Fruit fly (Drosophila melanogaster) whole organism: ENCODE results near the gene CAH2.
A peak's percentile ranks its signal among the peaks of the same experiment; 100 is the strongest.

Source experiments
- CG8478 ChIP-seq: fragments of >200 bp; optimal IDR thresholded peaks from 2 replicates; lab custom pipeline; 2018; ENCODE audit warnings: inconsistent platforms
- Dll ChIP-seq: fragments of >200 bp; optimal IDR thresholded peaks from 2 replicates; lab custom pipeline; 2017
- EcR ChIP-seq, 2 experiments: fragments of >200 bp; optimal IDR thresholded peaks; 2 replicates each; lab custom pipeline; 2017; ENCODE audit warnings: missing biosample characterization in 2 of 2, missing genetic modification characterization in 2 of 2, missing genetic modification reagents in 2 of 2
- pan ChIP-seq: fragments of >200 bp; optimal IDR thresholded peaks from 2 replicates; lab custom pipeline; 2017
- psq ChIP-seq: fragments of >200 bp; optimal IDR thresholded peaks from 2 replicates; lab custom pipeline; 2017
- usp ChIP-seq: fragments of >200 bp; optimal IDR thresholded peaks from 2 replicates; lab custom pipeline; 2017; ENCODE audit warnings: missing biosample characterization, missing genetic modification characterization, mixed read lengths

The CAH2 gene

dm6 chr3L:12163693-12164092 lies 13.7 kb upstream of the CAH2 start, which contains the start of gene CG9760:
Gene CG9760 (minus strand): TSS chr3L:12163735.
- TF ChIP-seq pan (no peak), Dll (peak; percentile 31)

DNA sequence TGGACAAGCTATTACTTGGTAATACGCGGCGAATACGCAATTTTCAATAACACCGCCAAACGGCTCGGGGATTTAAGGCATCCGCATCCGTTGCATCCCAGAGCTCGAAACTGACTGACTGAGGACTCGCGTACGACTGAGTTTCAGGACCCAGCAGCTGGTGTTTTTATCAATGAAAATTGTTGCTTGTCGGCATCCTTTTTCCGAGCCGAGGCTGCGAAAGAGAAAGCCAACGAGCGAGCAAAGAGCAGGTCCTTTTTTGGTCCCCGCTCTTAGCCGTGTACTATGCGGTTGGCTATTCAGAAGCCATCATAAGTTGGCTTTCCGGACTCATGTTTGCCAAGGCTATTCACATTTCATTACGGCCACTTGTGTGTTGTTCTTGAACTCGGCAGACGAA lies 2.0 kb upstream of the CAH2 start, which contains the start of gene Rh7:
Gene Rh7, minus strand, starts transcription at position 101 of the 400 bp plus-strand sequence.
- TF ChIP-seq psq (lab: Kevin White, UChicago) (no peak), pan (no peak), EcR (GFP tag; optimal IDR thresholded peaks at IDR 0.05; lab: Kevin White, UChicago) (no peak), Dll (no peak), usp (no peak), CG8478 (lab: Kevin White, UChicago) (no peak)

DNA sequence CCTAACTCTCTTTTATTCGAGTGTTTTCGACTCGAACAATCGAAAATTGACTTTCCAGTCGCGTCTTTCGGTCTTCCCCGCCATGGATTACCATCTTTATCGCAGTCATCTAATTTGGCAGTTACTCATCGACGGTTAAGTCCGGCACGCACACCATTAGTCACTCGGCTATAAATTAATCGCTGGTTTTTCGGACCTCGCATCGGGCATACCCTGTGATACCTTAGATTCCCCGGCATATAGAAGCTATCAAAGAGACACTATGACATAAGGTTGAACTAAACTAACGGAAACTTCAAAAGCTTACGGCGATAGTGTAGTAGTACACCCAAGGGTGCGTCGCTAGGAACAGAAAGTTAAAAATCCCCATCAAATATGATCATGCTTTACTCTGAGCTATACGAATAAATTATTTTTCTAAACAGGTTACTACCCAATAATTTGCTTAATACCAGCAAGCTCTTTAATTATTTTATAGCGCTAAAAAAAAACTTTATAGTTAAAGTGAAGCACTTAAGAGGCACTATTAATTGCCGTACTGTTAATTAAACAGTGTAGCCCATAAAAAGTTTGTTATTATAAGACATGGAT lies 1.5 kb downstream of the CAH2 start:
- TF ChIP-seq CG8478 (lab: Kevin White, UChicago), result no peak

- TF ChIP-seq EcR (GFP tag; optimal IDR thresholded peaks at IDR 0.05; lab: Kevin White, UChicago) (no peak), psq (lab: Kevin White, UChicago) (no peak)
Observed at dm6 chr3L:12183967-12184366, 6.6 kb downstream of the CAH2 start.

- TF ChIP-seq EcR (GFP tag; optimal IDR thresholded peaks at IDR 0.05; lab: Kevin White, UChicago) (no peak), psq (lab: Kevin White, UChicago) (no peak), pan (no peak), Dll (no peak), usp (no peak), CG8478 (lab: Kevin White, UChicago) (no peak)
Observed at dm6 chr3L:12184564-12185034, 7.2 kb downstream of the CAH2 start, which contains the start of gene Miox. Gene Miox (plus strand): TSS chr3L:12184984.

DNA sequence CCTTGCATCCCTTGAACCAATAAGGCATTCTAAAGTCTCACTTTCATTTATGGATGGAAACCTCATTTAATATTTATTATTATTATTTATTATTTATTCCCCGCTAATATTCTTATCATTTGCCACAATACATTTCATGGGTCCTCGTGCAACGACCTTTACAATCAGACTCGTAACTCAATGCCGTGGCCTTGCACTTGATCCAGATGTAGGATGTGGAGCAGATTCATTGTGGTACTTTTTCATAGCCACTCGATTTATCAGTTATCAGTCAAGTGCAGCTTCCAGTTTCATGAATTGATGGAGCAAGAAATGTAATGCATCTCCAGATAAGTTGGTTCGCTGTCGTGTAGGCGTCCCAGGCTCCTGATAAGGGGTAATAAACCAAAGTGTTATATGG lies 7.9 kb downstream of the CAH2 start:
- TF ChIP-seq EcR (GFP tag; optimal IDR thresholded peaks at IDR 0.05; lab: Kevin White, UChicago), result no peak
- no peak for TF ChIP-seq psq (lab: Kevin White, UChicago)
- TF ChIP-seq usp, result no peak
- no peak for TF ChIP-seq pan
- TF ChIP-seq Dll, result no peak
- no peak for TF ChIP-seq CG8478 (lab: Kevin White, UChicago)

DNA sequence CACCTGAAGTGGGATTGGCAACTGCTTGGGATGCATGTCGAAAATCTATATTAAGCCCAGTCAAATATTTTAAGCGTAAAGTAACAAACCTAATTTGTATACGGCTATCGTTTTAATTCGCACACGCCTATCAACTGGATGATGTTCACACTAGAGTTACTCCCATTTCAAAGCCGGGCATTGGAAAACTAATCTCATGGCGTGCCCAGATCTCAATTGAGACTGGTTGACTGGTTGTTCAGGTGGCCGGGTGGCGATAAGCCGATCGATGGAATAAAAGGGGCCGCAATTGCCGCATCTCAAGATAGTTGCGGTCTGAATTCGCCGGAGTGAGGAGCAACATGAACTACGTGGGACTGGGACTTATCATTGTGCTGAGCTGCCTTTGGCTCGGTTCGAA lies 11.1 kb downstream of the CAH2 start, which contains the start of gene Est-6:
Gene Est-6, plus strand, starts transcription at position 301 of the 400 bp plus-strand sequence.
- TF ChIP-seq Dll (no peak), CG8478 (lab: Kevin White, UChicago) (no peak), pan (no peak), psq (lab: Kevin White, UChicago) (no peak), usp (no peak), EcR (GFP tag; optimal IDR thresholded peaks at IDR 0.05; lab: Kevin White, UChicago) (no peak)

dm6 chr3L:12190433-12190832 lies 13.0 kb downstream of the CAH2 start, which contains the start of gene Est-P:
Gene Est-P (plus strand): TSS chr3L:12190733.
- no peak for TF ChIP-seq pan
- TF ChIP-seq psq (lab: Kevin White, UChicago), result no peak
- TF ChIP-seq CG8478 (lab: Kevin White, UChicago), result no peak
- TF ChIP-seq Dll, result no peak
- TF ChIP-seq EcR (GFP tag; optimal IDR thresholded peaks at IDR 0.05; lab: Kevin White, UChicago), result no peak
- TF ChIP-seq usp, result no peak

DNA sequence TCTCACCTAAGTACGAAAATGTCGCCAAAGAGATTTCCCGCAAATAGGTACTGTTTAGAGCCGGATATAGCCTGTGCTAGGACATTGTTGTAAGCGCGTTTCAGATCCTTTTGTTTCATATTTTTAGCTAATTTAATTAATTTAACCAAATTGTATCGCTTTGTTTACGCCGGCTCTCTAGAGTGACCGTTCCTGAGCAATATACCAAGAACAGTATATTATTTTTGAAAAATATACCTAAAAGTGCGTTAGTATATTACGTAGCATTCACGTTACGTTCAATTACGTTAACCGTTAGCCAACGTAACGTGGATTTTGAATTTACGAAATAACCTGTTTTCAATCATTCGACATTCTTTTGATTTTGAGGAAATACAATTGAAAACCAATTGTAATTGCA lies 16.1 kb downstream of the CAH2 start, which contains the start of gene thoc6:
Gene thoc6, minus strand, starts transcription at position 204 of the 400 bp plus-strand sequence.
- no peak for TF ChIP-seq CG8478 (lab: Kevin White, UChicago)
- TF ChIP-seq pan, result no peak
- no peak for TF ChIP-seq psq (lab: Kevin White, UChicago)
- no peak for TF ChIP-seq usp
- no peak for TF ChIP-seq EcR (GFP tag; optimal IDR thresholded peaks at IDR 0.05; lab: Kevin White, UChicago)
- TF ChIP-seq Dll, result no peak

DNA sequence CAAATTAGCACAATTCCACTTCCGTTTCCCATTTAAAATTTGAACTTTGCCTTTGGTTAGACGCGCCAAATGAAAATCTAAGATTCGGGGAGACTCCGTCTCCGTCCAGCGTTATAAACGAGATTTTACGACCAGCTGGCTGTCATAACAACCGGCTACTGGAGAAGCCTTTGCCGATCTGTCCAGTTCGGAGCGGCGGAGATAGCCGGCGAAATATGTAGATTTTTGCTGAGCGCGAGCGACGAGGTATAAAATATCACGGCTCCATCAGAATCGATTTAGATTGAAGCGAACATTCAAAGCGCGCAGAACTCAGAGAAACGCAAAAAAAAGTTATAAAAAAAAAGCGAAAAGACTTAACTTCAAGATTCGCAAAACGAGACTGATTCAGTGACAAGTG lies 20.1 kb downstream of the CAH2 start, which contains the start of gene CG11529:
Gene CG11529, plus strand, starts transcription at position 301 of the 400 bp plus-strand sequence.
- TF ChIP-seq usp, result no peak
- no peak for TF ChIP-seq EcR (GFP tag; optimal IDR thresholded peaks at IDR 0.05; lab: Kevin White, UChicago)
- no peak for TF ChIP-seq pan
- TF ChIP-seq Dll, result no peak
- no peak for TF ChIP-seq CG8478 (lab: Kevin White, UChicago)
- no peak for TF ChIP-seq psq (lab: Kevin White, UChicago)

DNA sequence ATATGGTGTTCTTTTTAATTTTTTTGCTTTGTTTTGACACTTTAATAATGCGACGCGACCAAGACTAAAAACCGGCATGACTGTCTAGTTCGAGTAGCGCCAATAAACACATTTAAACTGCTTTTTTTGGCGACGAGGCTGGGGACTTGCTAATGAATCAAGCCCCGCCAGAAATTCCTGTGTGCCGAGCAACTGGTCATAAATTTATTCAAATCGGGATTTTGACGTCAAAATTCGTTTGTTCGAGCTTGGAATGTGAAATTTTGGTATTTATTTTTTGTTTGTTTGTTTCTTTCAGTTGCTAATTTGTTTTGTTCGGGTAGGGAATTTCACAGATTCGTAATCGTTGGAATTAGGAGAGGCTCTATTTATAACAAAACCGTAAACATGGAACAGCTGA lies 25.6 kb downstream of the CAH2 start:
- TF ChIP-seq usp (no peak), Dll (no peak), pan (no peak), EcR (GFP tag; optimal IDR thresholded peaks at IDR 0.05; lab: Kevin White, UChicago) (no peak), CG8478 (lab: Kevin White, UChicago) (no peak), psq (lab: Kevin White, UChicago) (no peak)

DNA sequence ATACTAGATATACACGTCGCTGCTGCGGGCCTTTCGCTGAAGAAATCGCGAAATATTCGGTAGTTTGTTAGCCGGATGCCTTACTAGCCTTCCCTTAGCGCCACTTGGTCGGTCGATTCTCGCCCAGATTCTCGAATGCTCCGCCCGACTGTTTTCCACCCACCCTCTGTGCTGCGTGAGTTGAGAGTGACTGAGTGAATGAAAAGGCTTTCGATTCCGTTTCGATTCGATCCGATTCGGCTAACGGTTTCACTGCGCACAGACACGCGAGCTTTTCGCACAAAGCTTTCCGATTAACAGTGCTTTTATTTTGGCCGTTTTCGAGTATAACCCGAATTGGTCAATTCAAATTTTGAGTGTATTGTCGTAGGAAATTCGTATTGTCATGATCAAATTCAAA lies 26.3 kb downstream of the CAH2 start, which contains the start of gene Ak1:
Gene Ak1, minus strand, starts transcription at position 347 of the 400 bp plus-strand sequence.
- TF ChIP-seq EcR (GFP tag; optimal IDR thresholded peaks at IDR 0.05; lab: Kevin White, UChicago), result no peak
- no peak for TF ChIP-seq psq (lab: Kevin White, UChicago)
- TF ChIP-seq Dll, result no peak
- TF ChIP-seq CG8478 (lab: Kevin White, UChicago), result no peak
- TF ChIP-seq usp, result no peak
- no peak for TF ChIP-seq pan

DNA sequence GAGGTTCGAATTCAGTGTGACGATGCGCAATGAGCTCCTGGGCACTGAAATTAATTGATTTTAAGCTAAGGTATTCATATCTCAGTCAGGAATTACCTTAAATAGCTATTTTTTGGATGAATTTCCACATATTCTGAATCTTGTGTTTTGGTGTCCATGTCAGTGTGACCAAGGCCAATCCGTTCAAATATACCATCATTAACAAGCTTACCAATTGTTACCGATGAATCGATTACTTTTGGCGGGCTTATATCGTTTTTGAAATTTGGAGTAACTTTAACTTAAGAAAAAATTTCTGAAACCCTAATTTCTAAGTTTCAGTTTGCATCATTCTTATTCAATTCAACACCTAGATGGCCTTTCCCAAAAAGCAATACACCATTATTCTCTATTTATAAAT lies 28.4 kb downstream of the CAH2 start, which contains the start of gene Tsen54:
Gene Tsen54, minus strand, starts transcription at position 175 of the 400 bp plus-strand sequence.
- TF ChIP-seq EcR (GFP tag; optimal IDR thresholded peaks at IDR 0.05; lab: Kevin White, UChicago), result no peak
- TF ChIP-seq pan, result no peak
- TF ChIP-seq CG8478 (lab: Kevin White, UChicago), result no peak
- no peak for TF ChIP-seq psq (lab: Kevin White, UChicago)
- TF ChIP-seq usp, result no peak
- no peak for TF ChIP-seq Dll
